Fruit fly (Drosophila melanogaster) whole organism, embryonic: ENCODE data around the gene CG12814.

Experiments used
- Ada2b ChIP-seq: fragments of 200-800 bp; sonication (Bioruptor generic); IDR thresholded peaks from 2 replicates; pipeline ENCODE4 v1.3.6; 2022; ENCODE audit warnings: missing biosample characterization, missing genetic modification characterization
- Antp ChIP-seq: fragments of 200-800 bp; sonication (Bioruptor generic); optimal IDR thresholded peaks from 3 replicates; lab custom pipeline; 2016; ENCODE audit warnings: missing biosample characterization, missing genetic modification characterization
- CG14050 ChIP-seq: fragments of 200-800 bp; sonication (Bioruptor generic); IDR thresholded peaks from 3 replicates; pipeline ENCODE4 v1.3.6; 2022; ENCODE audit warnings: missing biosample characterization, missing genetic modification characterization
- CG15269 ChIP-seq: fragments of 200-800 bp; sonication (Bioruptor generic); optimal IDR thresholded peaks from 2 replicates; lab custom pipeline; 2018; ENCODE audit warnings: missing biosample characterization, mild to moderate bottlenecking, missing genetic modification characterization, moderate library complexity
- CG18619 ChIP-seq: fragments of 200-800 bp; sonication (Bioruptor generic); optimal IDR thresholded peaks from 3 replicates; lab custom pipeline; 2017; ENCODE audit warnings: missing biosample characterization, mild to moderate bottlenecking, missing genetic modification characterization
- CG2116 ChIP-seq: fragments of 200-800 bp; sonication (Bioruptor generic); optimal IDR thresholded peaks from 3 replicates; lab custom pipeline; 2018; ENCODE audit warnings: missing biosample characterization, mild to moderate bottlenecking, missing genetic modification characterization
- CG3065 ChIP-seq: fragments of 200-800 bp; sonication (Bioruptor generic); optimal IDR thresholded peaks from 2 replicates; lab custom pipeline; 2016; ENCODE audit warnings: missing biosample characterization, missing genetic modification characterization
- CG3726 ChIP-seq: fragments of 200-800 bp; sonication (Bioruptor generic); IDR thresholded peaks from 3 replicates; pipeline ENCODE4, ENCODE4 v1.3.6; 2022; ENCODE audit warnings: missing biosample characterization, missing genetic modification characterization
- CG4328 ChIP-seq: fragments of 200-800 bp; sonication (Bioruptor generic); optimal IDR thresholded peaks from 3 replicates; lab custom pipeline; 2017; ENCODE audit warnings: missing biosample characterization, missing genetic modification reagents, missing genetic modification characterization
- CG4707 ChIP-seq: fragments of 200-800 bp; sonication (Bioruptor generic); optimal IDR thresholded peaks from 2 replicates; lab custom pipeline; 2018; ENCODE audit warnings: missing biosample characterization, mild to moderate bottlenecking, missing genetic modification characterization, moderate library complexity
- CG6854 ChIP-seq: fragments of 200-800 bp; sonication (Bioruptor generic); optimal IDR thresholded peaks from 3 replicates; lab custom pipeline; 2017; ENCODE audit warnings: missing biosample characterization, mild to moderate bottlenecking, missing genetic modification characterization
- CG7556 ChIP-seq: fragments of 200-800 bp; sonication (Bioruptor generic); optimal IDR thresholded peaks from 2 replicates; lab custom pipeline; 2017; ENCODE audit warnings: missing biosample characterization, mild to moderate bottlenecking, missing genetic modification characterization
- CG9817 ChIP-seq: fragments of 200-800 bp; sonication (Bioruptor generic); optimal IDR thresholded peaks from 2 replicates; lab custom pipeline; 2018; ENCODE audit warnings: missing biosample characterization, mild to moderate bottlenecking, missing genetic modification characterization, moderate library complexity
- Camta ChIP-seq: fragments of 200-800 bp; sonication (Bioruptor generic); optimal IDR thresholded peaks from 2 replicates; lab custom pipeline; 2016; ENCODE audit warnings: missing biosample characterization, missing genetic modification characterization
- D ChIP-seq, 2 experiments: fragments of 200-800 bp in 1 of 2; fragments of >200 bp in 1 of 2; sonication (Bioruptor generic) in 1 of 2; optimal IDR thresholded peaks; 2 replicates in 1 of 2; 3 replicates in 1 of 2; lab custom pipeline; 2017; ENCODE audit warnings: mild to moderate bottlenecking in 1 of 2, missing biosample characterization in 1 of 2, missing genetic modification characterization in 1 of 2, missing genetic modification reagents in 1 of 2
- Dad ChIP-seq: fragments of 200-800 bp; sonication (Bioruptor generic); optimal IDR thresholded peaks from 3 replicates; lab custom pipeline; 2016; ENCODE audit warnings: missing biosample characterization, missing genetic modification characterization
- Ets65A ChIP-seq: fragments of 200-800 bp; sonication (Bioruptor generic); peaks from one replicate; lab custom pipeline; 2016; ENCODE audit warnings: missing biosample characterization, missing genetic modification characterization
- Fer2 ChIP-seq: fragments of 200-800 bp; sonication (Bioruptor generic); optimal IDR thresholded peaks from 2 replicates; lab custom pipeline; 2018; ENCODE audit warnings: missing biosample characterization, mild to moderate bottlenecking, missing genetic modification characterization, moderate library complexity
- Gug ChIP-seq: fragments of 200-800 bp; sonication (Bioruptor generic); IDR thresholded peaks from 4 replicates; pipeline ENCODE4 v1.3.6; 2022; ENCODE audit warnings: missing biosample characterization, missing genetic modification characterization
- HLH4C ChIP-seq: fragments of 200-800 bp; sonication (Bioruptor generic); IDR thresholded peaks from 3 replicates; pipeline ENCODE4 v1.3.6; 2022; ENCODE audit warnings: missing biosample characterization, missing genetic modification characterization; ENCODE audit not compliant: partially characterized antibody
- HLH54F ChIP-seq: fragments of 200-800 bp; sonication (Bioruptor generic); optimal IDR thresholded peaks from 3 replicates; lab custom pipeline; 2016; ENCODE audit warnings: missing biosample characterization, missing genetic modification characterization
- Hey ChIP-seq: fragments of 200-800 bp; sonication (Bioruptor generic); optimal IDR thresholded peaks from 3 replicates; lab custom pipeline; 2018; ENCODE audit warnings: missing biosample characterization, mild to moderate bottlenecking, missing genetic modification characterization
- Hr39 ChIP-seq: fragments of >200 bp; optimal IDR thresholded peaks from 2 replicates; lab custom pipeline; 2017
- MESR4 ChIP-seq: fragments of 200-800 bp; sonication (Bioruptor generic); optimal IDR thresholded peaks from 2 replicates; lab custom pipeline; 2018; ENCODE audit warnings: missing biosample characterization, mild to moderate bottlenecking, missing genetic modification characterization, moderate library complexity
- Max ChIP-seq: fragments of 200-800 bp; sonication (Bioruptor generic); optimal IDR thresholded peaks from 2 replicates; lab custom pipeline; 2016; ENCODE audit warnings: missing biosample characterization, mild to moderate bottlenecking, missing genetic modification characterization
- Spps ChIP-seq: fragments of 200-800 bp; sonication (Bioruptor generic); optimal IDR thresholded peaks from 2 replicates; lab custom pipeline; 2018; ENCODE audit warnings: missing biosample characterization, mild to moderate bottlenecking, missing genetic modification characterization
- Trl ChIP-seq, 3 experiments: fragments of >200 bp in 2 of 3; fragments of 200-800 bp in 1 of 3; sonication (Bioruptor generic) in 1 of 3; optimal IDR thresholded peaks; 2 replicates in 1 of 3; 3 replicates in 2 of 3; lab custom pipeline; 2016 to 2017; ENCODE audit warnings: missing biosample characterization in 1 of 3, missing genetic modification characterization in 1 of 3
- Xbp1 ChIP-seq: fragments of 200-800 bp; sonication (Bioruptor generic); optimal IDR thresholded peaks from 3 replicates; lab custom pipeline; 2016; ENCODE audit warnings: missing biosample characterization, mild to moderate bottlenecking, missing genetic modification characterization
- Xrp1 ChIP-seq: fragments of 200-800 bp; sonication (Bioruptor generic); IDR thresholded peaks from 2 replicates; pipeline ENCODE4 v1.3.6; 2022; ENCODE audit warnings: missing biosample characterization, missing genetic modification characterization
- abd-A ChIP-seq: fragments of 200-800 bp; sonication (Bioruptor generic); optimal IDR thresholded peaks from 3 replicates; lab custom pipeline; 2019; ENCODE audit warnings: missing biosample characterization, mild to moderate bottlenecking, missing genetic modification characterization, moderate library complexity
- chif ChIP-seq, 2 experiments: fragments of 200-800 bp; sonication (Bioruptor generic); optimal IDR thresholded peaks; 3 replicates each; lab custom pipeline; 2016; ENCODE audit warnings: missing biosample characterization in 2 of 2, missing genetic modification characterization in 2 of 2
- chm ChIP-seq: fragments of 200-800 bp; sonication (Bioruptor generic); IDR thresholded peaks from 2 replicates; pipeline ENCODE4 v1.3.6; 2022; ENCODE audit warnings: missing biosample characterization, missing genetic modification characterization
- ci ChIP-seq: fragments of 200-800 bp; sonication (Bioruptor generic); IDR thresholded peaks from 3 replicates; pipeline ENCODE4 v1.3.6; 2022; ENCODE audit warnings: missing biosample characterization, missing genetic modification characterization
- dm ChIP-seq: fragments of 200-800 bp; sonication (Bioruptor generic); optimal IDR thresholded peaks from 3 replicates; lab custom pipeline; 2016; ENCODE audit warnings: missing biosample characterization, missing genetic modification characterization
- en ChIP-seq: fragments of 200-800 bp; sonication (Bioruptor generic); optimal IDR thresholded peaks from 2 replicates; lab custom pipeline; 2016; ENCODE audit warnings: missing biosample characterization, missing genetic modification characterization
- esg ChIP-seq: fragments of 200-800 bp; sonication (Bioruptor generic); conservative IDR thresholded peaks from 2 replicates; pipeline ENCODE4 v1.3.6; 2022; ENCODE audit warnings: missing biosample characterization, missing genetic modification characterization
- ftz-f1 ChIP-seq: fragments of 200-800 bp; sonication (Bioruptor generic); optimal IDR thresholded peaks from 2 replicates; lab custom pipeline; 2016; ENCODE audit warnings: missing biosample characterization, missing genetic modification characterization
- gcm2 ChIP-seq: fragments of 200-800 bp; sonication (Bioruptor generic); optimal IDR thresholded peaks from 2 replicates; lab custom pipeline; 2016; ENCODE audit warnings: missing biosample characterization, missing genetic modification characterization
- jigr1 ChIP-seq: fragments of 200-800 bp; sonication (Bioruptor generic); IDR thresholded peaks from 3 replicates; pipeline ENCODE4 v1.3.6; 2022; ENCODE audit warnings: missing biosample characterization, missing genetic modification characterization
- kni ChIP-seq: fragments of 200-800 bp; sonication (Bioruptor generic); optimal IDR thresholded peaks from 3 replicates; lab custom pipeline; 2017; ENCODE audit warnings: mild to moderate bottlenecking, missing biosample characterization, missing genetic modification reagents, missing genetic modification characterization
- lola ChIP-seq, 3 experiments: fragments of >200 bp in 2 of 3; fragments of 200-800 bp in 1 of 3; sonication (Bioruptor generic) in 1 of 3; optimal IDR thresholded peaks; 2 replicates each; lab custom pipeline; 2017 to 2019; ENCODE audit warnings: missing biosample characterization in 3 of 3, missing genetic modification characterization in 3 of 3, mild to moderate bottlenecking in 1 of 3, moderate library complexity in 1 of 3
- onecut ChIP-seq: fragments of 200-800 bp; sonication (Bioruptor generic); IDR thresholded peaks from 2 replicates; pipeline ENCODE4 v1.3.6; 2022; ENCODE audit warnings: missing biosample characterization, missing genetic modification characterization
- pros ChIP-seq: fragments of 200-800 bp; sonication (Bioruptor generic); optimal IDR thresholded peaks from 3 replicates; lab custom pipeline; 2019; ENCODE audit warnings: missing biosample characterization, mild to moderate bottlenecking, missing genetic modification characterization, moderate library complexity
- repo ChIP-seq: fragments of 200-800 bp; sonication (Bioruptor generic); optimal IDR thresholded peaks from 2 replicates; lab custom pipeline; 2016; ENCODE audit warnings: missing biosample characterization, missing genetic modification characterization
- row ChIP-seq: fragments of 200-800 bp; sonication (Bioruptor generic); IDR thresholded peaks from 3 replicates; pipeline ENCODE4 v1.3.6; 2022; ENCODE audit warnings: missing biosample characterization, missing genetic modification characterization
- sd ChIP-seq: fragments of 200-800 bp; sonication (Bioruptor generic); optimal IDR thresholded peaks from 3 replicates; lab custom pipeline; 2018; ENCODE audit warnings: missing biosample characterization, mild to moderate bottlenecking, missing genetic modification characterization, moderate library complexity
- sens ChIP-seq: fragments of 200-800 bp; sonication (Bioruptor generic); peaks from one replicate; lab custom pipeline; 2016; ENCODE audit warnings: missing biosample characterization, missing genetic modification characterization
- vvl ChIP-seq: fragments of 200-800 bp; sonication (Bioruptor generic); IDR thresholded peaks from 2 replicates; pipeline ENCODE4 v1.3.6; 2022; ENCODE audit warnings: missing biosample characterization, missing genetic modification characterization

The CG12814 gene

dm6 chr3R:10139649-10140598 lies 49.5 kb downstream of the CG12814 start, which contains the start of gene tws (continued):
- TF ChIP-seq Hey (tag; lab: Kevin White, UChicago): no peak
- TF ChIP-seq repo (GFP tag; lab: Kevin White, UChicago): no peak
- peak; percentile 83 for TF ChIP-seq sd (tag; lab: Kevin White, UChicago)
- TF ChIP-seq row: peak; percentile 90
- peak; percentile 41; the same call in 1 of the 3 replicates for TF ChIP-seq CG3726
- TF ChIP-seq kni: no peak
- TF ChIP-seq lola (GFP tag; optimal IDR thresholded peaks at IDR 0.05; lab: Kevin White, UChicago): peak in 1 of 3 experiments; percentile 47
- TF ChIP-seq onecut (GFP tag; lab: Robert Waterston, UW): peak; percentile 36; the same call in 1 of the 2 replicates
- 0 out of 2 replicates have a peak, but pooled peaks have one; percentile 46 for TF ChIP-seq chm (GFP tag; lab: Robert Waterston, UW)
- no peak for TF ChIP-seq CG2116 (GFP tag; lab: Kevin White, UChicago)
- peak; percentile 15 to 41 for TF ChIP-seq chif (GFP tag; optimal IDR thresholded peaks at IDR 0.05; lab: Kevin White, UChicago)
- TF ChIP-seq Gug (GFP tag; lab: Robert Waterston, UW): peak; percentile 9; the same call in 1 of the 4 replicates
- TF ChIP-seq vvl (GFP tag; lab: Robert Waterston, UW): peak; percentile 87
- TF ChIP-seq ftz-f1 (GFP tag; lab: Kevin White, UChicago): peak; percentile 6
- TF ChIP-seq CG18619: peak; percentile 14
- TF ChIP-seq Xrp1 (GFP tag; lab: Robert Waterston, UW): 0 out of 2 replicates have a peak, but pooled peaks have one; percentile 13
- no peak for TF ChIP-seq HLH4C
- TF ChIP-seq Hr39 (lab: Kevin White, UChicago): no peak
- no peak for TF ChIP-seq Camta (GFP tag; lab: Kevin White, UChicago)
- TF ChIP-seq HLH54F: peak; percentile 13
- TF ChIP-seq Spps: no peak
- TF ChIP-seq D (optimal IDR thresholded peaks at IDR 0.05; lab: Kevin White, UChicago): no peak
- TF ChIP-seq D (GFP tag; optimal IDR thresholded peaks at IDR 0.05; lab: Kevin White, UChicago): peak; percentile 42
- no peak for TF ChIP-seq dm (GFP tag; lab: Kevin White, UChicago)
- TF ChIP-seq CG7556 (GFP tag; lab: Kevin White, UChicago): peak; percentile 76
- no peak; the same call in 2 of the 3 replicates for TF ChIP-seq CG14050 (GFP tag; lab: Robert Waterston, UW)
- no peak for TF ChIP-seq jigr1
- TF ChIP-seq Trl (optimal IDR thresholded peaks at IDR 0.05; lab: Kevin White, UChicago): peak; percentile 82 to 92
- no peak for TF ChIP-seq Trl (GFP tag; optimal IDR thresholded peaks at IDR 0.05; lab: Kevin White, UChicago)
- no peak for TF ChIP-seq CG3065 (GFP tag; lab: Kevin White, UChicago)
- peak; percentile 58 for TF ChIP-seq Ada2b (GFP tag; lab: Robert Waterston, UW)
- TF ChIP-seq pros (GFP tag; lab: Kevin White, UChicago): no peak
- TF ChIP-seq esg (GFP tag; lab: Robert Waterston, UW): no peak
- no peak for TF ChIP-seq en
- TF ChIP-seq CG6854: peak; percentile 53
- TF ChIP-seq abd-A (tag; lab: Kevin White, UChicago): peak; percentile 92
- TF ChIP-seq CG9817 (tag; lab: Kevin White, UChicago): peak; percentile 37
- peak; percentile 65 for TF ChIP-seq CG15269 (tag; lab: Kevin White, UChicago)
- TF ChIP-seq Dad (GFP tag; lab: Kevin White, UChicago): no peak
- peak; percentile 2 for TF ChIP-seq gcm2 (GFP tag; lab: Kevin White, UChicago)
- TF ChIP-seq MESR4 (GFP tag; lab: Kevin White, UChicago): peak; percentile 14
- no peak for TF ChIP-seq Fer2 (tag; lab: Kevin White, UChicago)
- peak; percentile 53; the same call in 2 of the 3 replicates for TF ChIP-seq ci (GFP tag; lab: Robert Waterston, UW)
- no peak for TF ChIP-seq Antp
- TF ChIP-seq CG4707 (GFP tag; lab: Kevin White, UChicago): peak; percentile 6
- no peak for TF ChIP-seq CG4328 (GFP tag; lab: Kevin White, UChicago)
- TF ChIP-seq sens (GFP tag; lab: Kevin White, UChicago): peak; percentile 86
- peak; percentile 54 for TF ChIP-seq Ets65A
- peak; percentile 51 for TF ChIP-seq Max
- TF ChIP-seq Xbp1 (GFP tag; lab: Kevin White, UChicago): peak; percentile 39
